Worm (Caenorhabditis elegans) whole organism, late embryonic: ENCODE results near the gene fbxc-50.

Source experiments
- K02D7.2 ChIP-seq: sonication (generic microtip); optimal IDR thresholded peaks from 2 replicates; lab custom pipeline; 2017; ENCODE audit warnings: mild to moderate bottlenecking, missing genetic modification characterization, missing compliant biosample characterization
- K09A11.1 ChIP-seq: sonication (generic microtip); optimal IDR thresholded peaks from 2 replicates; lab custom pipeline; 2017; ENCODE audit warnings: antibody characterized with exemption, mild to moderate bottlenecking, missing genetic modification characterization, missing compliant biosample characterization; ENCODE audit not compliant: insufficient read depth
- T23F11.4 ChIP-seq: fragments of 200-800 bp; sonication (Bioruptor generic); optimal IDR thresholded peaks from 2 replicates; lab custom pipeline; 2018; ENCODE audit warnings: mild to moderate bottlenecking, missing genetic modification characterization, missing compliant biosample characterization
- Y22D7AL.16 ChIP-seq: sonication (generic microtip); optimal IDR thresholded peaks from 2 replicates; lab custom pipeline; 2016; ENCODE audit warnings: missing genetic modification characterization, missing compliant biosample characterization
- ahr-1 ChIP-seq: sonication (generic microtip); optimal IDR thresholded peaks from 2 replicates; lab custom pipeline; 2016; ENCODE audit warnings: missing genetic modification characterization, missing compliant biosample characterization
- ama-1 ChIP-seq: fragments of 150-350 bp; optimal IDR thresholded peaks from 2 replicates; lab custom pipeline; 2014
- ceh-2 ChIP-seq: sonication (generic microtip); optimal IDR thresholded peaks from 2 replicates; lab custom pipeline; 2016; ENCODE audit warnings: missing genotype, missing genetic modification characterization, missing compliant biosample characterization
- ceh-24 ChIP-seq: sonication (generic microtip); optimal IDR thresholded peaks from 2 replicates; lab custom pipeline; 2016; ENCODE audit warnings: mild to moderate bottlenecking, missing genetic modification characterization, missing compliant biosample characterization
- ceh-31 ChIP-seq: sonication (generic microtip); optimal IDR thresholded peaks from 2 replicates; lab custom pipeline; 2016; ENCODE audit warnings: missing genetic modification characterization, missing compliant biosample characterization
- ceh-34 ChIP-seq: sonication (generic microtip); optimal IDR thresholded peaks from 2 replicates; lab custom pipeline; 2016; ENCODE audit warnings: mild to moderate bottlenecking, missing genetic modification characterization, missing compliant biosample characterization
- ceh-45 ChIP-seq: fragments of 200-800 bp; sonication (Bioruptor generic); IDR thresholded peaks from 2 replicates; pipeline ENCODE4 v1.3.6; 2022; ENCODE audit warnings: missing genetic modification reagents, missing genetic modification characterization, missing compliant biosample characterization
- ceh-48 ChIP-seq: sonication (generic microtip); optimal IDR thresholded peaks from 2 replicates; lab custom pipeline; 2016; ENCODE audit warnings: missing genetic modification characterization, inconsistent platforms, missing compliant biosample characterization
- ceh-6 ChIP-seq: fragments of 200-800 bp; sonication (Bioruptor generic); optimal IDR thresholded peaks from 2 replicates; lab custom pipeline; 2018; ENCODE audit warnings: mild to moderate bottlenecking, missing genetic modification characterization, missing compliant biosample characterization
- ceh-9 ChIP-seq: sonication (generic microtip); optimal IDR thresholded peaks from 2 replicates; lab custom pipeline; 2016; ENCODE audit warnings: mild to moderate bottlenecking, missing genetic modification characterization, inconsistent platforms, missing compliant biosample characterization
- dmd-4 ChIP-seq: sonication (generic microtip); optimal IDR thresholded peaks from 2 replicates; lab custom pipeline; 2016; ENCODE audit warnings: borderline replicate concordance, missing genetic modification characterization, missing compliant biosample characterization
- elt-4 ChIP-seq: sonication (generic microtip); optimal IDR thresholded peaks from 2 replicates; lab custom pipeline; 2016; ENCODE audit warnings: missing genetic modification characterization, missing compliant biosample characterization
- ets-4 ChIP-seq: sonication (generic microtip); optimal IDR thresholded peaks from 2 replicates; lab custom pipeline; 2016; ENCODE audit warnings: missing genetic modification characterization, missing compliant biosample characterization
- eyg-1 ChIP-seq: sonication (generic microtip); optimal IDR thresholded peaks from 2 replicates; lab custom pipeline; 2016; ENCODE audit warnings: missing genotype, missing genetic modification characterization, missing compliant biosample characterization
- fax-1 ChIP-seq: sonication (generic microtip); optimal IDR thresholded peaks from 2 replicates; lab custom pipeline; 2016; ENCODE audit warnings: missing genotype, missing genetic modification characterization, missing compliant biosample characterization
- gmeb-2 ChIP-seq: sonication (generic microtip); optimal IDR thresholded peaks from 2 replicates; lab custom pipeline; 2016; ENCODE audit warnings: missing genetic modification characterization, inconsistent platforms, missing compliant biosample characterization
- hlh-13 ChIP-seq: fragments of 200-800 bp; sonication (Bioruptor generic); optimal IDR thresholded peaks from 2 replicates; lab custom pipeline; 2018; ENCODE audit warnings: mild to moderate bottlenecking, missing genetic modification characterization, missing compliant biosample characterization
- hlh-15 ChIP-seq: sonication (generic microtip); optimal IDR thresholded peaks from 2 replicates; lab custom pipeline; 2016; ENCODE audit warnings: missing genetic modification characterization, missing compliant biosample characterization
- hlh-30 ChIP-seq: sonication (generic microtip); optimal IDR thresholded peaks from 2 replicates; lab custom pipeline; 2017; ENCODE audit warnings: antibody characterized with exemption, missing genetic modification characterization, missing compliant biosample characterization; ENCODE audit not compliant: insufficient read depth
- hlh-6 ChIP-seq: sonication (generic microtip); optimal IDR thresholded peaks from 2 replicates; lab custom pipeline; 2016; ENCODE audit warnings: missing genotype, missing genetic modification characterization, missing compliant biosample characterization
- lin-11 ChIP-seq: fragments of 200-800 bp; sonication (Bioruptor generic); optimal IDR thresholded peaks from 2 replicates; lab custom pipeline; 2018; ENCODE audit warnings: mild to moderate bottlenecking, missing genetic modification characterization, missing compliant biosample characterization
- mec-3 ChIP-seq: sonication (generic microtip); optimal IDR thresholded peaks from 2 replicates; lab custom pipeline; 2016; ENCODE audit warnings: borderline replicate concordance, missing genetic modification characterization, missing compliant biosample characterization
- pag-3 ChIP-seq: sonication (generic microtip); optimal IDR thresholded peaks from 2 replicates; lab custom pipeline; 2016; ENCODE audit warnings: missing compliant biosample characterization, missing genetic modification characterization, borderline replicate concordance
- pat-9 ChIP-seq: fragments of 200-800 bp; sonication (Bioruptor generic); optimal IDR thresholded peaks from 2 replicates; lab custom pipeline; 2018; ENCODE audit warnings: mild to moderate bottlenecking, missing genetic modification characterization, moderate library complexity, missing compliant biosample characterization
- pros-1 ChIP-seq: fragments of 150-350 bp; optimal IDR thresholded peaks from 2 replicates; lab custom pipeline; 2014; ENCODE audit warnings: missing biosample characterization, missing genetic modification reagents, missing genetic modification characterization
- rnt-1 ChIP-seq: sonication (generic microtip); optimal IDR thresholded peaks from 2 replicates; lab custom pipeline; 2016; ENCODE audit warnings: missing genetic modification characterization, missing compliant biosample characterization
- sdc-2 ChIP-seq: sonication (generic microtip); optimal IDR thresholded peaks from 2 replicates; lab custom pipeline; 2016; ENCODE audit warnings: missing genotype, missing genetic modification characterization, missing compliant biosample characterization
- tbx-2 ChIP-seq: sonication (generic microtip); optimal IDR thresholded peaks from 2 replicates; lab custom pipeline; 2016; ENCODE audit warnings: missing genetic modification characterization, missing compliant biosample characterization
- tbx-7 ChIP-seq: sonication (generic microtip); optimal IDR thresholded peaks from 2 replicates; lab custom pipeline; 2016; ENCODE audit warnings: missing genotype, missing genetic modification characterization, missing compliant biosample characterization
- ttx-3 ChIP-seq: sonication (generic microtip); optimal IDR thresholded peaks from 2 replicates; lab custom pipeline; 2016; ENCODE audit warnings: missing genetic modification reagents, missing genetic modification characterization, missing compliant biosample characterization
- unc-3 ChIP-seq, 2 experiments: fragments of 200-800 bp in 1 of 2; sonication (Bioruptor generic) in 1 of 2; sonication (generic microtip) in 1 of 2; conservative IDR thresholded peaks in 1 of 2; optimal IDR thresholded peaks in 1 of 2; 2 replicates each; pipeline versions ENCODE4 v1.3.6 to Lab custom; 2016 to 2022; ENCODE audit warnings: missing compliant biosample characterization in 2 of 2, missing genetic modification characterization in 2 of 2, missing genetic modification reagents in 1 of 2
- zip-5 ChIP-seq: sonication (generic microtip); optimal IDR thresholded peaks from 2 replicates; lab custom pipeline; 2016; ENCODE audit warnings: missing genetic modification characterization, missing compliant biosample characterization

The fbxc-50 gene

DNA sequence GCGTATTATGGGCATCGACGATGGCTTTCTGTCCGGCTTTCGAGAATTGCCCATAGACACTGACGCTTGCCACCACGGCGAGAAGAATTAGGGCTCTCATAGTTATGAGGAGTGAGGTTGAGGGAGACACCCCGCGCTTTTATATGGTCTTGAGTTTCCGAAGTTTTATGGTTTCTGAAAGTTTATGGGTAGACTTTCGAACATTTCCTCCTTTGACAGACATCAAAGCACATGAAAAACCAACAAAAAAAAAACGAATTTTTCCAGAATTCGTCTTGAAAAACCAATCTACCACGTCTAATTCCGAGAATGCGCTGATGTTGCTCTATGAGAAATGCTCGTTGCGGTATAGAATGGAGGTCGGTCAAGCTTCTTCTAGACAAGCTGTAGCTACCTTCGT lies 36.6 kb upstream of the fbxc-50 start, which contains the start of gene scl-15:
TSS of gene scl-15 (minus strand) at position 101 of the 400 bp plus-strand sequence.
- TF ChIP-seq ama-1 (lab: Kevin White, UChicago) = no peak
- no peak for TF ChIP-seq tbx-2 (tag; lab: Kevin White, UChicago)
- no peak for TF ChIP-seq ceh-2 (tag; lab: Kevin White, UChicago)
- TF ChIP-seq ceh-6 (GFP tag; lab: Kevin White, UChicago) = no peak
- no peak for TF ChIP-seq ceh-31 (tag; lab: Kevin White, UChicago)
- TF ChIP-seq ttx-3 (tag; lab: Kevin White, UChicago) = no peak
- no peak for TF ChIP-seq unc-3 (GFP tag; conservative IDR thresholded peaks at IDR 0.05; lab: Robert Waterston, UW)
- no peak for TF ChIP-seq unc-3 (tag; optimal IDR thresholded peaks at IDR 0.05; lab: Kevin White, UChicago)

- TF ChIP-seq rnt-1 (tag; lab: Kevin White, UChicago) = no peak
- TF ChIP-seq ceh-34 (tag; lab: Kevin White, UChicago) = no peak
- TF ChIP-seq sdc-2 (tag; lab: Kevin White, UChicago) = no peak
- no peak for TF ChIP-seq Y22D7AL.16 (tag; lab: Kevin White, UChicago)
- TF ChIP-seq hlh-6 (tag; lab: Kevin White, UChicago) = no peak
- TF ChIP-seq ceh-48 = no peak
- TF ChIP-seq ceh-24 (tag; lab: Kevin White, UChicago) = no peak
- TF ChIP-seq ahr-1 (tag; lab: Kevin White, UChicago) = no peak
- no peak for TF ChIP-seq T23F11.4
- no peak for TF ChIP-seq K02D7.2 (tag; lab: Kevin White, UChicago)
- no peak for TF ChIP-seq ceh-31 (tag; lab: Kevin White, UChicago)
- no peak for TF ChIP-seq ceh-9 (tag; lab: Kevin White, UChicago)
- no peak for TF ChIP-seq pros-1
- TF ChIP-seq hlh-13 = no peak
- TF ChIP-seq elt-4 (tag; lab: Kevin White, UChicago) = no peak
- no peak for TF ChIP-seq lin-11
- no peak for TF ChIP-seq dmd-4 (tag; lab: Kevin White, UChicago)
- no peak for TF ChIP-seq tbx-7 (tag; lab: Kevin White, UChicago)
- no peak for TF ChIP-seq fax-1 (tag; lab: Kevin White, UChicago)
Observed at ce11 chrII:3282353-3282752, 34.4 kb upstream of the fbxc-50 start, which contains the start of gene nep-13. Gene nep-13, plus strand, starts transcription at chrII:3282653.

ce11 chrII:3278634-3279033 lies 30.7 kb upstream of the fbxc-50 start, which contains the start of gene wht-4:
Gene wht-4, plus strand, starts transcription at chrII:3278934.
- TF ChIP-seq dmd-4 (tag; lab: Kevin White, UChicago) (no peak), mec-3 (tag; lab: Kevin White, UChicago) (no peak), ceh-34 (tag; lab: Kevin White, UChicago) (no peak), gmeb-2 (tag; lab: Kevin White, UChicago) (no peak), sdc-2 (tag; lab: Kevin White, UChicago) (no peak), zip-5 (tag; lab: Kevin White, UChicago) (no peak), pag-3 (tag; lab: Kevin White, UChicago) (no peak), T23F11.4 (no peak), K09A11.1 (tag; lab: Kevin White, UChicago) (no peak), hlh-15 (tag; lab: Kevin White, UChicago) (no peak), ama-1 (lab: Kevin White, UChicago) (no peak), ceh-45 (GFP tag; lab: Robert Waterston, UW) (no peak), eyg-1 (tag; lab: Kevin White, UChicago) (no peak), pat-9 (tag; lab: Kevin White, UChicago) (no peak), hlh-30 (tag; lab: Kevin White, UChicago) (no peak), ets-4 (tag; lab: Kevin White, UChicago) (no peak), ahr-1 (tag; lab: Kevin White, UChicago) (no peak), ceh-2 (tag; lab: Kevin White, UChicago) (no peak)
